Worm (Caenorhabditis elegans) whole organism, midembryonic: ENCODE results near the gene F57C7.4.

ENCODE experiments used
- flt-1 ChIP-seq: fragments of 200-800 bp; sonication (Bioruptor generic); IDR thresholded peaks from 2 replicates; pipeline ENCODE4 v1.3.6; 2022; ENCODE audit warnings: missing genetic modification characterization, missing compliant biosample characterization
- ztf-29 ChIP-seq: fragments of 200-800 bp; sonication (Bioruptor generic); IDR thresholded peaks from 2 replicates; pipeline ENCODE4 v1.3.6; 2022; ENCODE audit warnings: missing genetic modification reagents, missing genetic modification characterization, missing compliant biosample characterization

DNA sequence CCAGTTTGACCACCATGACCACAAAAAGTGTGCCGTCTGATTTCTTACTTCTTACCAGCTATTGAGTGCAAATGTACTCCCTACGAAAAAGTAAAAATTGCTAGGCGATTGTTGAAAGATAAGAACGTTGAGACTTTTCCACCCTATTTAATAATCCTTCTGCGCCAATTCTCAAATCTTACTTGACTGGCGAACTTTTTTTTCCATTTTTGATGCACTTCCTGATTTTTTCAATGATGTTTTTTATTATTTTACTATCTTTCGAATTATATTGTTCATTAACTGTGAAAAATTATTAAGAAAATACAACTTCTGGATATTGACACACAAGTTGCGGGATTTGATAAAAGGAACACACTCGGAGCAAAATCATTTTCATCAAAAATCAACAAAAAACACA lies 46.2 kb upstream of the F57C7.4 start, which contains the start of gene daf-12:
- TF ChIP-seq flt-1 (no peak), ztf-29 (no peak)
